Fruit fly (Drosophila melanogaster): ENCODE results near the gene CG33703.

- TF ChIP-seq usp (GFP tag; optimal IDR thresholded peaks at IDR 0.05) (no peak), psq (optimal IDR thresholded peaks at IDR 0.05) (no peak), CG8478 (optimal IDR thresholded peaks at IDR 0.05) (no peak), pan (optimal IDR thresholded peaks at IDR 0.05) (no peak), EcR (GFP tag; optimal IDR thresholded peaks at IDR 0.05) (no peak)
Observed at dm6 chr3L:9467267-9467666, 45.2 kb downstream of the CG33703 start.

Measured in whole organism.